Fruit fly (Drosophila melanogaster): ENCODE data around the gene AdamTS-B.

The AdamTS-B gene

DNA sequence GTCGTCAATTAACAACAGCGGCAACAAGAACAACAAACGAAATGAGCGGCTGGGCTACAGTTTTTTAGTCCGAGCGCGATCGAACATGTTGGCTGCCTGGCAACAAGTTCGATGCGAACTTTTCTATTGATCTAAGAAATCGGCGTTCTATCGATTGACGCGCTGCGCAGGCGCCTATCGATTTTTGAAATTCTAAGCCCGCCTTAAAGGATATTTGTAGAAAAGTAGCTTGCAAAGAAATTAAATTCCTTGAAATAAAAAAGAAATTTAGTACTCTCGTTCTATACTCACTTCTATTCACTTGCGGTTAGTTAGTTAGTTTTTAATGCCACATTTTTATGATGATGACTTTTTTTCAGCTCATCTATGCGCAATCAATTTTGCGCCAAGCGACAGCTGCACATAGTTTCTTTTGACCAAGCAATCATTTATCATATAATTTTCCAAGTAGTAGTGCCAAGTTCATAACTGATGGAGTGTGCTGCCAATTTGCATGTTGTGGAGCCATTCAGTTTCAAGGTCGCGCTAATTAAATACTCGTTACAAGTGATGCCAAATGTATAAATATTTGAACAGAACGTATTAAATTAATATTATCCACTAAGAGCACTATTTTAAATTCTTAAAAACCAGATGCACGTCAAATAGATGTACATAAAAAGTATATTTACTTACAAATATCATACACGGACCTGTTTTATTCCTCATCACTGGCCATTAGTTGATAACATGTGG, 18.3 kb upstream of the AdamTS-B start, which contains the start of the genes Tre1 and Gr5a (continued):
- no peak for TF ChIP-seq zen2 (GFP tag; IDR thresholded peaks at IDR 0.05; ENCODE audit: partially characterized antibody)
- no peak for TF ChIP-seq CG17385 (GFP tag; optimal IDR thresholded peaks at IDR 0.05)
- TF ChIP-seq oc (tag; optimal IDR thresholded peaks at IDR 0.05) = peak; percentile 31
- TF ChIP-seq Atf-2 (GFP tag; optimal IDR thresholded peaks at IDR 0.05) = no peak
- no peak for TF ChIP-seq lmd (GFP tag; IDR thresholded peaks at IDR 0.05)
- no peak for TF ChIP-seq CG12236 (GFP tag; optimal IDR thresholded peaks at IDR 0.05)
- TF ChIP-seq CG14710 (tag; optimal IDR thresholded peaks at IDR 0.05) = no peak
- no peak for TF ChIP-seq bowl (GFP tag; IDR thresholded peaks at IDR 0.05)
- TF ChIP-seq schlank (tag; optimal IDR thresholded peaks at IDR 0.05) = no peak
- no peak for TF ChIP-seq CG12769 (tag; optimal IDR thresholded peaks at IDR 0.05)
- TF ChIP-seq gsb-n (tag; optimal IDR thresholded peaks at IDR 0.05) = no peak
- no peak for TF ChIP-seq grau (tag; optimal IDR thresholded peaks at IDR 0.05)
- TF ChIP-seq corto (GFP tag; optimal IDR thresholded peaks at IDR 0.05) = no peak
- peak; percentile 37; the same call in 1 of the 4 replicates for TF ChIP-seq Dll (GFP tag; IDR thresholded peaks at IDR 0.05; ENCODE audit: partially characterized antibody)
- no peak for TF ChIP-seq CHES-1-like (GFP tag; optimal IDR thresholded peaks at IDR 0.05)
- 0 out of 3 replicates have a peak, but pooled peaks have one; percentile 21 for TF ChIP-seq CG16813 (GFP tag; IDR thresholded peaks at IDR 0.05; ENCODE audit: partially characterized antibody)

DNA sequence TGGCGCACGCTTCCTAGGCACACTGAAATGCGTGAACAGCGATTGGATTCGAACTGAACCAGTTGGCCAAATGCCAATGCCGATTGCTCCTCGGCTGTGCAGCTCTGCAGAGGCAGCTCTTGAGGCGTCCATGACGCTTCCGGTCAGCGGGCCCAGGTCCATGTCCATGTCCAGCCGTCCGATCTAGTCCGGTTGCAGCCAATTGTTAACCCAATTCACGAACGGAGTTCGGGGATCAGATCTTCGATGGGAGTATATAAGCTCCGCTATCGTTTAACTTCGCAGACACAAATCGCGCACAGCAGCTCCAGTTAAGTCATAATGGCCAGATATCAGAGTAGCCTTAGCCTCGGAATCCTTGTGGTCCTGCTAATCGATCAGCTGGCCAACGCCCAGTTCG, 15.4 kb upstream of the AdamTS-B start, which contains the start of gene CG42449:
Gene CG42449 (plus strand): TSS at position 301 of the 400 bp plus-strand sequence.
- TF ChIP-seq CG12299 (tag; optimal IDR thresholded peaks at IDR 0.05) (no peak), Asciz (GFP tag; optimal IDR thresholded peaks at IDR 0.05) (no peak), crp (GFP tag; optimal IDR thresholded peaks at IDR 0.05) (no peak), CG8359 (GFP tag; optimal IDR thresholded peaks at IDR 0.05; ENCODE audit: borderline replicate concordance) (no peak), CG6175 (GFP tag; IDR thresholded peaks at IDR 0.05) (no peak), Sry-β (GFP tag; optimal IDR thresholded peaks at IDR 0.05) (no peak), D19B (GFP tag; optimal IDR thresholded peaks at IDR 0.05) (no peak), Hand (GFP tag; optimal IDR thresholded peaks at IDR 0.05) (no peak), Elba2 (GFP tag; optimal IDR thresholded peaks at IDR 0.05) (no peak), Chrac-16 (GFP tag; optimal IDR thresholded peaks at IDR 0.05) (no peak), p53 (GFP tag; optimal IDR thresholded peaks at IDR 0.05) (no peak), bbx (GFP tag; IDR thresholded peaks at IDR 0.05; ENCODE audit: partially characterized antibody) (no peak), CG8281 (tag; optimal IDR thresholded peaks at IDR 0.05) (no peak), CG16813 (GFP tag; IDR thresholded peaks at IDR 0.05; ENCODE audit: partially characterized antibody) (no peak), CG14441 (GFP tag; IDR thresholded peaks at IDR 0.05) (no peak), Ssrp (tag; optimal IDR thresholded peaks at IDR 0.05) (no peak), CG6854 (GFP tag; optimal IDR thresholded peaks at IDR 0.05) (no peak)

DNA sequence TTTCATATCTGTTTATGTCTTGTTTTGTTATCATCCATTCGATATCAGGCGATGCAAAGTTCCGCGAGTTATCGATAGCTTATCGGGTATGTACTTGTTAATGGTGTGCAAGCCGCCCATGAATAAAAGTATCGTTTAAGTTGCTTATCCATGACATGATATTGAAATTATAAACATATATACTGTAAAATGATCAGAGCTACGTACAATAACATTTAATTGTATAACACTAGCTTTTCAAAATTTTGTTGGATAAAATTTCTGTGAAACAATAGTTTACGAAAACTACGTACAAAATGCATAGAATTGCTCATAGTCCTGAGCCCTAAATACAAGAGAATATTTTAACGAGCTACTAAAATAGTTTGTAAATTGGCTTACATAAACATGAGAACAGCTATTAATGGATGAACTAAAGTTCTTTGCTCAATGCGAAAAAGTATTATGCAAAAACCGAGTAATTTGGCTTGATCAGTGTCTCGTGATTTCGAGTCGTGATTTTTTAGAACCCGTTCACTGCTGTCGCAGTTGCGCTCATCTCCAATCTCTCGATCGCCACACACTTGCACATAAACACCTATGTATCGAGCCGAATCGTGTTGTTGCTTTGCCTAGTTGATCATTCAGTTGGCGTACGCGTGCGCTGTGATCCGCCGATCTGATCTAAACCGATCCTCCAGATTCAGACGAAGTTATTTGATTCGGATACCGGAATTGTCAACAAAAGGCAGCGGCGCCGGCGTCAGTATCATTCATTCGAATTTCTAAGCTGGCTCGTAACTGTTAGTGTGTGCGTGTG, 8.7 kb upstream of the AdamTS-B start, which contains the start of the genes PGAP1 and cv:
Gene PGAP1 (minus strand): TSS at position 57 of the 799 bp plus-strand sequence.
Gene cv (plus strand): TSS at position 586 of the 799 bp plus-strand sequence.
- TF ChIP-seq Hr78 (GFP tag; optimal IDR thresholded peaks at IDR 0.05) = no peak
- peak; percentile 81 for TF ChIP-seq amos (GFP tag; IDR thresholded peaks at IDR 0.05; ENCODE audit: partially characterized antibody)
- peak; percentile 71 for TF ChIP-seq CG16813 (GFP tag; IDR thresholded peaks at IDR 0.05; ENCODE audit: partially characterized antibody)
- peak; percentile 13 for TF ChIP-seq Dek (tag; optimal IDR thresholded peaks at IDR 0.05)
- no peak for TF ChIP-seq repo (GFP tag; optimal IDR thresholded peaks at IDR 0.05)
- TF ChIP-seq Sox100B (GFP tag; optimal IDR thresholded peaks at IDR 0.05) = no peak
- no peak for TF ChIP-seq CG2678 (tag; optimal IDR thresholded peaks at IDR 0.05)
- no peak for TF ChIP-seq CG6272 (GFP tag; IDR thresholded peaks at IDR 0.05)
- no peak for TF ChIP-seq CG11247 (GFP tag; IDR thresholded peaks at IDR 0.05)
- peak; percentile 25 for TF ChIP-seq kay (GFP tag; optimal IDR thresholded peaks at IDR 0.05)
- TF ChIP-seq Myb (GFP tag; optimal IDR thresholded peaks at IDR 0.05) = no peak
- TF ChIP-seq jing (GFP tag; optimal IDR thresholded peaks at IDR 0.05) = no peak
- no peak for TF ChIP-seq Hey (tag; optimal IDR thresholded peaks at IDR 0.05)
- TF ChIP-seq CG6689 (GFP tag; IDR thresholded peaks at IDR 0.05) = no peak
